Fruit fly (Drosophila melanogaster) whole organism, pupa: ENCODE results near the gene Ythdf.

Experiments
- CG10348 ChIP-seq: fragments of 200-800 bp; sonication (Bioruptor generic); IDR thresholded peaks from 2 replicates; pipeline ENCODE4 v1.3.6; 2022; ENCODE audit warnings: missing biosample characterization, missing genetic modification characterization
- CG12605 ChIP-seq: fragments of 200-800 bp; sonication (Bioruptor generic); IDR thresholded peaks from 2 replicates; pipeline ENCODE4 v1.3.6; 2022; ENCODE audit warnings: missing biosample characterization, missing genetic modification characterization
- CG13204 ChIP-seq: fragments of 200-800 bp; sonication (Bioruptor generic); optimal IDR thresholded peaks from 2 replicates; lab custom pipeline; 2018; ENCODE audit warnings: missing biosample characterization, mild to moderate bottlenecking, missing genetic modification characterization, moderate library complexity
- CG14655 ChIP-seq: fragments of 200-800 bp; sonication (Bioruptor generic); optimal IDR thresholded peaks from 3 replicates; lab custom pipeline; 2017; ENCODE audit warnings: mild to moderate bottlenecking, missing biosample characterization, missing genetic modification reagents, missing genetic modification characterization
- CG15710 ChIP-seq: fragments of 200-800 bp; sonication (Bioruptor generic); optimal IDR thresholded peaks from 2 replicates; lab custom pipeline; 2018; ENCODE audit warnings: missing biosample characterization, mild to moderate bottlenecking, missing genetic modification characterization, moderate library complexity
- CG17806 ChIP-seq: fragments of 200-800 bp; sonication (Bioruptor generic); optimal IDR thresholded peaks from 2 replicates; lab custom pipeline; 2018; ENCODE audit warnings: missing biosample characterization, mild to moderate bottlenecking, missing genetic modification characterization, moderate library complexity
- CG32121 ChIP-seq: fragments of 200-800 bp; sonication (Bioruptor generic); IDR thresholded peaks from 2 replicates; pipeline ENCODE4 v1.3.6; 2022; ENCODE audit warnings: missing biosample characterization, missing genetic modification characterization
- CG34367 ChIP-seq: fragments of 200-800 bp; sonication (Bioruptor generic); optimal IDR thresholded peaks from 2 replicates; lab custom pipeline; 2018; ENCODE audit warnings: missing biosample characterization, mild to moderate bottlenecking, missing genetic modification characterization
- CG4496 ChIP-seq: fragments of 200-800 bp; sonication (Bioruptor generic); IDR thresholded peaks from 3 replicates; pipeline ENCODE4 v1.3.6; 2022; ENCODE audit warnings: missing biosample characterization, missing genetic modification characterization
- CG8159 ChIP-seq: fragments of 200-800 bp; sonication (Bioruptor generic); optimal IDR thresholded peaks from 3 replicates; lab custom pipeline; 2018; ENCODE audit warnings: missing biosample characterization, mild to moderate bottlenecking, missing genetic modification characterization, moderate library complexity
- CG8301 ChIP-seq: fragments of 200-800 bp; sonication (Bioruptor generic); optimal IDR thresholded peaks from 2 replicates; lab custom pipeline; 2018; ENCODE audit warnings: missing biosample characterization, mild to moderate bottlenecking, missing genetic modification characterization
- CG9948 ChIP-seq: fragments of 200-800 bp; sonication (Bioruptor generic); optimal IDR thresholded peaks from 2 replicates; lab custom pipeline; 2018; ENCODE audit warnings: missing biosample characterization, mild to moderate bottlenecking, missing genetic modification characterization, moderate library complexity
- D1 ChIP-seq: fragments of 200-800 bp; sonication (Bioruptor generic); optimal IDR thresholded peaks from 2 replicates; lab custom pipeline; 2018; ENCODE audit warnings: missing biosample characterization, mild to moderate bottlenecking, missing genetic modification characterization, moderate library complexity
- EcR ChIP-seq: fragments of 200-800 bp; sonication (Bioruptor generic); optimal IDR thresholded peaks from 3 replicates; lab custom pipeline; 2019; ENCODE audit warnings: missing biosample characterization, missing genetic modification characterization, mild to moderate bottlenecking, moderate library complexity, missing genetic modification reagents
- Ets98B ChIP-seq: fragments of 200-800 bp; sonication (Bioruptor generic); IDR thresholded peaks from 2 replicates; pipeline ENCODE4 v1.3.6; 2022; ENCODE audit warnings: missing biosample characterization, missing genetic modification characterization
- Pif1A ChIP-seq: fragments of 200-800 bp; sonication (Bioruptor generic); optimal IDR thresholded peaks from 3 replicates; lab custom pipeline; 2016; ENCODE audit warnings: missing biosample characterization, missing genetic modification characterization
- Pif1B ChIP-seq: fragments of 200-800 bp; sonication (Bioruptor generic); optimal IDR thresholded peaks from 3 replicates; lab custom pipeline; 2016; ENCODE audit warnings: missing biosample characterization, missing genetic modification characterization
- Snoo ChIP-seq: fragments of 200-800 bp; sonication (Bioruptor generic); optimal IDR thresholded peaks from 3 replicates; lab custom pipeline; 2017; ENCODE audit warnings: missing biosample characterization, mild to moderate bottlenecking, missing genetic modification characterization, inconsistent platforms
- fd96Ca ChIP-seq: fragments of 200-800 bp; sonication (Bioruptor generic); IDR thresholded peaks from 3 replicates; pipeline ENCODE4 v1.3.6; 2022; ENCODE audit warnings: missing biosample characterization, missing genetic modification characterization
- gl ChIP-seq: fragments of 200-800 bp; sonication (Bioruptor generic); optimal IDR thresholded peaks from 2 replicates; lab custom pipeline; 2018; ENCODE audit warnings: missing biosample characterization, mild to moderate bottlenecking, missing genetic modification characterization
- rn ChIP-seq: fragments of 200-800 bp; sonication (Bioruptor generic); IDR thresholded peaks from 2 replicates; pipeline ENCODE4 v1.3.6; 2022; ENCODE audit warnings: missing biosample characterization, missing genetic modification characterization

Ythdf gene

dm6 chr3R:25009745-25010446, 29.2 kb downstream of the Ythdf start:
- TF ChIP-seq CG34367, result peak; percentile 85
- TF ChIP-seq Pif1A (GFP tag; lab: Kevin White, UChicago), result peak; percentile 87
- TF ChIP-seq Pif1B (GFP tag; lab: Kevin White, UChicago), result peak; percentile 83
- peak; percentile 93 for TF ChIP-seq fd96Ca (GFP tag; lab: Robert Waterston, UW)
- TF ChIP-seq Ets98B (GFP tag; lab: Robert Waterston, UW), result peak; percentile 95
- TF ChIP-seq gl (tag; lab: Kevin White, UChicago), result peak; percentile 81
- TF ChIP-seq CG8301 (tag; lab: Kevin White, UChicago), result peak; percentile 96
- TF ChIP-seq CG14655 (GFP tag; lab: Kevin White, UChicago), result peak; percentile 96
- TF ChIP-seq CG4496 (GFP tag; lab: Robert Waterston, UW), result peak; percentile 95
- TF ChIP-seq EcR, result peak; percentile 84
- peak; percentile 88 for TF ChIP-seq CG12605
- peak; percentile 81 for TF ChIP-seq rn (GFP tag; lab: Robert Waterston, UW)
- peak; percentile 87 for TF ChIP-seq CG17806 (tag; lab: Kevin White, UChicago)
- TF ChIP-seq CG32121, result peak; percentile 90
- peak; percentile 87 for TF ChIP-seq CG8159 (tag; lab: Kevin White, UChicago)
- TF ChIP-seq CG13204 (GFP tag; lab: Kevin White, UChicago), result peak; percentile 72
- peak; percentile 85 for TF ChIP-seq CG15710 (tag; lab: Kevin White, UChicago)
- TF ChIP-seq CG10348 (GFP tag; lab: Robert Waterston, UW), result peak; percentile 51; the same call in 1 of the 2 replicates
- TF ChIP-seq Snoo, result no peak
- TF ChIP-seq D1, result no peak
- peak; percentile 88 for TF ChIP-seq CG9948 (tag; lab: Kevin White, UChicago)

dm6 chr3R:25005748-25006147, 33.3 kb downstream of the Ythdf start:
- no peak for TF ChIP-seq D1
- TF ChIP-seq CG8159 (tag; lab: Kevin White, UChicago), result no peak
- TF ChIP-seq gl (tag; lab: Kevin White, UChicago), result no peak
- TF ChIP-seq CG14655 (GFP tag; lab: Kevin White, UChicago), result no peak
- no peak for TF ChIP-seq rn (GFP tag; lab: Robert Waterston, UW)
- no peak for TF ChIP-seq CG8301 (tag; lab: Kevin White, UChicago)
- TF ChIP-seq Pif1A (GFP tag; lab: Kevin White, UChicago), result no peak
- TF ChIP-seq Snoo, result no peak
- no peak for TF ChIP-seq CG10348 (GFP tag; lab: Robert Waterston, UW)
- TF ChIP-seq CG13204 (GFP tag; lab: Kevin White, UChicago), result no peak
- no peak for TF ChIP-seq CG12605
- TF ChIP-seq CG4496 (GFP tag; lab: Robert Waterston, UW), result no peak
- TF ChIP-seq CG34367, result no peak

- TF ChIP-seq CG34367, result no peak
- TF ChIP-seq Ets98B (GFP tag; lab: Robert Waterston, UW), result 0 out of 2 replicates have a peak, but pooled peaks have one; percentile 58
- peak; percentile 80; the same call in 2 of the 3 replicates for TF ChIP-seq fd96Ca (GFP tag; lab: Robert Waterston, UW)
- TF ChIP-seq CG10348 (GFP tag; lab: Robert Waterston, UW), result no peak
- TF ChIP-seq D1, result no peak
- peak; percentile 38 for TF ChIP-seq CG17806 (tag; lab: Kevin White, UChicago)
- peak; percentile 57 for TF ChIP-seq Pif1A (GFP tag; lab: Kevin White, UChicago)
- peak; percentile 70 for TF ChIP-seq CG4496 (GFP tag; lab: Robert Waterston, UW)
- TF ChIP-seq CG9948 (tag; lab: Kevin White, UChicago), result peak; percentile 24
- peak; percentile 46 for TF ChIP-seq CG32121
- TF ChIP-seq Snoo, result no peak
- no peak for TF ChIP-seq EcR
- no peak for TF ChIP-seq Pif1B (GFP tag; lab: Kevin White, UChicago)
- TF ChIP-seq CG8159 (tag; lab: Kevin White, UChicago), result peak; percentile 7
- no peak for TF ChIP-seq CG12605
- peak; percentile 44 for TF ChIP-seq CG14655 (GFP tag; lab: Kevin White, UChicago)
- TF ChIP-seq rn (GFP tag; lab: Robert Waterston, UW), result peak; percentile 40; the same call in 1 of the 2 replicates
- TF ChIP-seq CG8301 (tag; lab: Kevin White, UChicago), result peak; percentile 56
- TF ChIP-seq CG15710 (tag; lab: Kevin White, UChicago), result peak; percentile 2
- TF ChIP-seq gl (tag; lab: Kevin White, UChicago), result no peak
- TF ChIP-seq CG13204 (GFP tag; lab: Kevin White, UChicago), result no peak
Measured at dm6 chr3R:25004763-25005162, 34.3 kb downstream of the Ythdf start.

DNA sequence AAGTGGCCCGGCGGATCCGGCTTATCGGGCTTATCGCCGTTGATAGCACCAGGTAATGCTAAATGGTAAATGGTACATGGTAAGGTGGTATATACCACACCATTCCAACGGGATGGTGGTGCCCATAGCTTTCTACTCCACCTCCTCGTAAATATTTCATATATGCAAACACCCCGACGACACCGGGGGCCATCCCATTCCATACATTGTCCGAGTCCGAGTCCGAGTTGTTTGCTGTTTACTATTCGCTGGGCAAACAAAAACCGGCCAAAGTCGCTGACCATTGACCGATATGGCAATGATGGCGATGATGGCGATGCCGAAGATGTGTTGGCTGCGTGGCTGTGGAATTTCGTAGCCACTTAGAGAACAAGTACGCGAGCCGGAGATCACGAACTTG, 35.0 kb downstream of the Ythdf start:
- TF ChIP-seq Ets98B (GFP tag; lab: Robert Waterston, UW), result no peak
- 0 out of 3 replicates have a peak, but pooled peaks have one; percentile 22 for TF ChIP-seq CG4496 (GFP tag; lab: Robert Waterston, UW)

dm6 chr3R:25002257-25002656, 36.8 kb downstream of the Ythdf start:
- no peak for TF ChIP-seq CG4496 (GFP tag; lab: Robert Waterston, UW)
- TF ChIP-seq D1, result no peak
- no peak for TF ChIP-seq CG17806 (tag; lab: Kevin White, UChicago)
- no peak for TF ChIP-seq CG14655 (GFP tag; lab: Kevin White, UChicago)
- TF ChIP-seq CG8159 (tag; lab: Kevin White, UChicago), result no peak
- no peak for TF ChIP-seq CG32121
- TF ChIP-seq Pif1A (GFP tag; lab: Kevin White, UChicago), result no peak
- no peak for TF ChIP-seq fd96Ca (GFP tag; lab: Robert Waterston, UW)
- no peak for TF ChIP-seq CG8301 (tag; lab: Kevin White, UChicago)
- TF ChIP-seq CG15710 (tag; lab: Kevin White, UChicago), result no peak
